Fruit fly (Drosophila melanogaster) whole organism, embryonic: ENCODE measurements around the gene Girdin.

ENCODE experiments used
- Bdp1 ChIP-seq: fragments of 200-800 bp; sonication (Bioruptor generic); optimal IDR thresholded peaks from 3 replicates; lab custom pipeline; 2016; ENCODE audit warnings: missing biosample characterization, missing genetic modification characterization
- CG11504 ChIP-seq: fragments of 200-800 bp; sonication (Bioruptor generic); optimal IDR thresholded peaks from 3 replicates; lab custom pipeline; 2019; ENCODE audit warnings: missing biosample characterization, mild to moderate bottlenecking, missing genetic modification characterization, moderate library complexity
- CG11695 ChIP-seq: fragments of 200-800 bp; sonication (Bioruptor generic); IDR thresholded peaks from 3 replicates; pipeline ENCODE4 v1.3.6; 2022; ENCODE audit warnings: missing biosample characterization, missing genetic modification characterization
- CG11723 ChIP-seq: fragments of 200-800 bp; sonication (Bioruptor generic); optimal IDR thresholded peaks from 2 replicates; lab custom pipeline; 2017; ENCODE audit warnings: missing biosample characterization, mild to moderate bottlenecking, missing genetic modification characterization
- CG13624 ChIP-seq: fragments of 200-800 bp; sonication (Bioruptor generic); optimal IDR thresholded peaks from 2 replicates; lab custom pipeline; 2016; ENCODE audit warnings: missing biosample characterization, missing genetic modification characterization
- CG14710 ChIP-seq: fragments of 200-800 bp; sonication (Bioruptor generic); optimal IDR thresholded peaks from 3 replicates; lab custom pipeline; 2019; ENCODE audit warnings: missing biosample characterization, mild to moderate bottlenecking, missing genetic modification characterization, moderate library complexity
- CG17361 ChIP-seq: fragments of 200-800 bp; sonication (Bioruptor generic); IDR thresholded peaks from 3 replicates; pipeline ENCODE4 v1.3.6; 2022; ENCODE audit warnings: missing biosample characterization, missing genetic modification characterization
- CG17802 ChIP-seq: fragments of 200-800 bp; sonication (Bioruptor generic); optimal IDR thresholded peaks from 2 replicates; lab custom pipeline; 2018; ENCODE audit warnings: missing biosample characterization, mild to moderate bottlenecking, missing genetic modification characterization, moderate library complexity
- CG17829 ChIP-seq: fragments of 200-800 bp; optimal IDR thresholded peaks from 2 replicates; lab custom pipeline; 2019; ENCODE audit warnings: missing biosample characterization, mild to moderate bottlenecking, missing genetic modification characterization, moderate library complexity
- CG18011 ChIP-seq: fragments of 200-800 bp; sonication (Bioruptor generic); optimal IDR thresholded peaks from 2 replicates; lab custom pipeline; 2017; ENCODE audit warnings: missing biosample characterization, missing genetic modification characterization, mild to moderate bottlenecking, moderate library complexity, missing genotype
- CG4360 ChIP-seq: fragments of 200-800 bp; sonication (Bioruptor generic); IDR thresholded peaks from 2 replicates; pipeline ENCODE4 v1.3.6; 2022; ENCODE audit warnings: missing biosample characterization, missing genetic modification characterization
- CG6272 ChIP-seq: fragments of 200-800 bp; sonication (Bioruptor generic); IDR thresholded peaks from 2 replicates; pipeline ENCODE4 v1.3.6; 2022; ENCODE audit warnings: missing biosample characterization, missing genetic modification characterization
- CG7357 ChIP-seq: fragments of 200-800 bp; sonication (Bioruptor generic); IDR thresholded peaks from 3 replicates; pipeline ENCODE4 v1.3.6; 2022; ENCODE audit warnings: missing biosample characterization, missing genetic modification characterization
- CG7372 ChIP-seq: fragments of 200-800 bp; sonication (Bioruptor generic); IDR thresholded peaks from 2 replicates; pipeline ENCODE4 v1.3.6; 2022; ENCODE audit warnings: missing biosample characterization, missing genetic modification characterization
- CG7963 ChIP-seq: fragments of 200-800 bp; sonication (Bioruptor generic); IDR thresholded peaks from 3 replicates; pipeline ENCODE4 v1.3.6; 2022; ENCODE audit warnings: missing biosample characterization, missing genetic modification characterization; ENCODE audit not compliant: partially characterized antibody
- CG8944 ChIP-seq: fragments of 200-800 bp; sonication (Bioruptor generic); optimal IDR thresholded peaks from 3 replicates; lab custom pipeline; 2016; ENCODE audit warnings: missing biosample characterization, missing genetic modification characterization
- Deaf1 ChIP-seq: fragments of 200-800 bp; optimal IDR thresholded peaks from 3 replicates; lab custom pipeline; 2019; ENCODE audit warnings: missing biosample characterization, mild to moderate bottlenecking, missing genetic modification characterization, moderate library complexity
- H15 ChIP-seq: fragments of 200-800 bp; sonication (Bioruptor generic); IDR thresholded peaks from 3 replicates; pipeline ENCODE4 v1.3.6; 2022; ENCODE audit warnings: missing biosample characterization, missing genetic modification characterization
- HHEX ChIP-seq: fragments of 200-800 bp; sonication (Bioruptor generic); optimal IDR thresholded peaks from 3 replicates; lab custom pipeline; 2017; ENCODE audit warnings: missing biosample characterization, mild to moderate bottlenecking, missing genetic modification characterization, missing genetic modification reagents
- HLH4C ChIP-seq: fragments of 200-800 bp; sonication (Bioruptor generic); IDR thresholded peaks from 3 replicates; pipeline ENCODE4 v1.3.6; 2022; ENCODE audit warnings: missing biosample characterization, missing genetic modification characterization; ENCODE audit not compliant: partially characterized antibody
- Med ChIP-seq: fragments of 200-800 bp; sonication (Bioruptor generic); peaks from one replicate; lab custom pipeline; 2016; ENCODE audit warnings: missing biosample characterization, missing genetic modification characterization, mild to moderate bottlenecking, inconsistent platforms, moderate library complexity
- Nf-YB ChIP-seq: fragments of 200-800 bp; sonication (Bioruptor generic); optimal IDR thresholded peaks from 3 replicates; lab custom pipeline; 2019; ENCODE audit warnings: missing biosample characterization, mild to moderate bottlenecking, missing genetic modification characterization, moderate library complexity
- PHDP ChIP-seq: fragments of 200-800 bp; sonication (Bioruptor generic); optimal IDR thresholded peaks from 3 replicates; lab custom pipeline; 2018; ENCODE audit warnings: missing biosample characterization, mild to moderate bottlenecking, missing genetic modification characterization, moderate library complexity
- Pdp1 ChIP-seq, 2 experiments: fragments of 200-800 bp; sonication (Bioruptor generic); optimal IDR thresholded peaks; 3 replicates each; lab custom pipeline; 2016; ENCODE audit warnings: missing biosample characterization in 2 of 2, missing genetic modification characterization in 2 of 2, mild to moderate bottlenecking in 1 of 2, moderate library complexity in 1 of 2
- Scr ChIP-seq: fragments of 200-800 bp; sonication (Bioruptor generic); IDR thresholded peaks from 2 replicates; pipeline ENCODE4 v1.3.6; 2022; ENCODE audit warnings: missing biosample characterization, missing genetic modification characterization; ENCODE audit not compliant: partially characterized antibody
- Spps ChIP-seq: fragments of 200-800 bp; sonication (Bioruptor generic); optimal IDR thresholded peaks from 2 replicates; lab custom pipeline; 2018; ENCODE audit warnings: missing biosample characterization, mild to moderate bottlenecking, missing genetic modification characterization
- YL-1 ChIP-seq: fragments of 200-800 bp; sonication (Bioruptor generic); optimal IDR thresholded peaks from 3 replicates; lab custom pipeline; 2017; ENCODE audit warnings: missing biosample characterization, mild to moderate bottlenecking, missing genetic modification characterization
- cas ChIP-seq: fragments of 200-800 bp; sonication (Bioruptor generic); IDR thresholded peaks from 2 replicates; pipeline ENCODE4 v1.3.6; 2022; ENCODE audit warnings: missing biosample characterization, missing genetic modification characterization
- crol ChIP-seq: fragments of 200-800 bp; sonication (Bioruptor generic); IDR thresholded peaks from 2 replicates; pipeline ENCODE4 v1.3.6; 2022; ENCODE audit warnings: missing biosample characterization, missing genetic modification characterization
- cwo ChIP-seq: fragments of 200-800 bp; sonication (Bioruptor generic); optimal IDR thresholded peaks from 3 replicates; lab custom pipeline; 2017; ENCODE audit warnings: missing biosample characterization, missing genetic modification characterization, mild to moderate bottlenecking, moderate library complexity, missing genetic modification reagents
- disco-r ChIP-seq: fragments of 200-800 bp; sonication (Bioruptor generic); optimal IDR thresholded peaks from 2 replicates; lab custom pipeline; 2016; ENCODE audit warnings: missing biosample characterization, missing genetic modification characterization
- dpn ChIP-seq, 2 experiments: fragments of 200-800 bp; sonication (Bioruptor generic); optimal IDR thresholded peaks; 3 replicates each; lab custom pipeline; 2016; ENCODE audit warnings: missing biosample characterization in 2 of 2, missing genetic modification characterization in 2 of 2
- dysf ChIP-seq: fragments of 200-800 bp; sonication (Bioruptor generic); IDR thresholded peaks from 3 replicates; pipeline ENCODE4 v1.3.6; 2022; ENCODE audit warnings: missing biosample characterization, missing genetic modification characterization
- fd64A ChIP-seq: fragments of 200-800 bp; sonication (Bioruptor generic); optimal IDR thresholded peaks from 3 replicates; lab custom pipeline; 2018; ENCODE audit warnings: missing biosample characterization, mild to moderate bottlenecking, missing genetic modification characterization
- gem ChIP-seq: fragments of 200-800 bp; sonication (Bioruptor generic); optimal IDR thresholded peaks from 2 replicates; lab custom pipeline; 2019; ENCODE audit warnings: missing biosample characterization, mild to moderate bottlenecking, missing genetic modification characterization, moderate library complexity
- nau ChIP-seq: fragments of 200-800 bp; sonication (Bioruptor generic); optimal IDR thresholded peaks from 3 replicates; lab custom pipeline; 2017; ENCODE audit warnings: missing biosample characterization, mild to moderate bottlenecking, missing genetic modification characterization, missing genetic modification reagents
- otp ChIP-seq: fragments of 200-800 bp; sonication (Bioruptor generic); IDR thresholded peaks from 3 replicates; pipeline ENCODE4, ENCODE4 v1.3.6; 2022; ENCODE audit warnings: missing biosample characterization, missing genetic modification characterization
- pfk ChIP-seq: fragments of 200-800 bp; sonication (Bioruptor generic); optimal IDR thresholded peaks from 2 replicates; lab custom pipeline; 2018; ENCODE audit warnings: missing biosample characterization, mild to moderate bottlenecking, missing genetic modification characterization, moderate library complexity
- psq ChIP-seq: fragments of 200-800 bp; sonication (Bioruptor generic); optimal IDR thresholded peaks from 2 replicates; lab custom pipeline; 2017; ENCODE audit warnings: missing biosample characterization, missing genetic modification characterization
- pzg ChIP-seq: fragments of 200-800 bp; sonication (Bioruptor generic); optimal IDR thresholded peaks from 3 replicates; lab custom pipeline; 2018; ENCODE audit warnings: missing biosample characterization, mild to moderate bottlenecking, missing genetic modification characterization, moderate library complexity
- repo ChIP-seq: fragments of 200-800 bp; sonication (Bioruptor generic); optimal IDR thresholded peaks from 2 replicates; lab custom pipeline; 2016; ENCODE audit warnings: missing biosample characterization, missing genetic modification characterization
- rib ChIP-seq: fragments of 200-800 bp; sonication (Bioruptor generic); IDR thresholded peaks from 2 replicates; pipeline ENCODE4 v1.3.6; 2022; ENCODE audit warnings: missing biosample characterization, missing genetic modification characterization
- sim ChIP-seq: fragments of 200-800 bp; sonication (Bioruptor generic); IDR thresholded peaks from 2 replicates; pipeline ENCODE4 v1.3.6; 2022; ENCODE audit warnings: missing biosample characterization, missing genetic modification characterization
- slbo ChIP-seq: fragments of 200-800 bp; sonication (Bioruptor generic); IDR thresholded peaks from 2 replicates; pipeline ENCODE4 v1.3.6; 2022; ENCODE audit warnings: missing biosample characterization, missing genetic modification characterization
- tio ChIP-seq: fragments of 200-800 bp; sonication (Bioruptor generic); optimal IDR thresholded peaks from 2 replicates; lab custom pipeline; 2017; ENCODE audit warnings: missing biosample characterization, missing genetic modification characterization, inconsistent platforms
- vvl ChIP-seq: fragments of 200-800 bp; sonication (Bioruptor generic); IDR thresholded peaks from 2 replicates; pipeline ENCODE4 v1.3.6; 2022; ENCODE audit warnings: missing biosample characterization, missing genetic modification characterization
- zen ChIP-seq: fragments of 200-800 bp; sonication (Bioruptor generic); optimal IDR thresholded peaks from 3 replicates; lab custom pipeline; 2018; ENCODE audit warnings: missing biosample characterization, mild to moderate bottlenecking, missing genetic modification characterization, moderate library complexity
- zen2 ChIP-seq: fragments of 200-800 bp; sonication (Bioruptor generic); IDR thresholded peaks from 3 replicates; pipeline ENCODE4 v1.3.6; 2022; ENCODE audit warnings: missing biosample characterization, missing genetic modification characterization; ENCODE audit not compliant: partially characterized antibody

Gene Girdin

dm6 chr3L:3222643-3223389, 44.1 kb downstream of the Girdin start, which contains the start of the genes RpL28 and eIF1 (continued):
- TF ChIP-seq Scr (GFP tag; lab: Robert Waterston, UW) (peak; percentile 88), CG7963 (peak; percentile 45; the same call in 1 of the 3 replicates), CG11695 (GFP tag; lab: Robert Waterston, UW) (peak; percentile 63; the same call in 2 of the 3 replicates), otp (peak; percentile 94), dpn (GFP tag; optimal IDR thresholded peaks at IDR 0.05; lab: Kevin White, UChicago) (peak; percentile 83 to 94), CG17361 (GFP tag; lab: Robert Waterston, UW) (peak; percentile 96), Bdp1 (GFP tag; lab: Kevin White, UChicago) (peak; percentile 87), vvl (GFP tag; lab: Robert Waterston, UW) (peak; percentile 91), HLH4C (GFP tag; lab: Robert Waterston, UW) (peak; percentile 62), CG7372 (GFP tag; lab: Robert Waterston, UW) (peak; percentile 71), CG8944 (GFP tag; lab: Kevin White, UChicago) (peak; percentile 81), CG6272 (peak; percentile 76), CG17829 (peak; percentile 85), nau (peak; percentile 89), zen2 (peak; percentile 47; the same call in 2 of the 3 replicates), sim (GFP tag; lab: Robert Waterston, UW) (peak; percentile 85), pzg (GFP tag; lab: Kevin White, UChicago) (peak; percentile 85), Deaf1 (tag; lab: Kevin White, UChicago) (no peak), PHDP (tag; lab: Kevin White, UChicago) (peak; percentile 84), psq (GFP tag; lab: Kevin White, UChicago) (peak; percentile 70), cwo (GFP tag; lab: Kevin White, UChicago) (peak; percentile 69), tio (GFP tag; lab: Kevin White, UChicago) (no peak), repo (GFP tag; lab: Kevin White, UChicago) (peak; percentile 92), CG4360 (peak; percentile 59; the same call in 1 of the 2 replicates), HHEX (GFP tag; lab: Kevin White, UChicago) (peak; percentile 95), Nf-YB (GFP tag; lab: Kevin White, UChicago) (peak; percentile 64), slbo (peak; percentile 91), H15 (GFP tag; lab: Robert Waterston, UW) (peak; percentile 79), gem (no peak), Med (GFP tag; lab: Kevin White, UChicago) (peak; percentile 99), rib (0 out of 2 replicates have a peak, but pooled peaks have one; percentile 28), Spps (tag; lab: Kevin White, UChicago) (peak; percentile 36), CG11504 (tag; lab: Kevin White, UChicago) (no peak), CG18011 (GFP tag; lab: Kevin White, UChicago) (peak; percentile 83), CG17802 (tag; lab: Kevin White, UChicago) (peak; percentile 89), fd64A (GFP tag; lab: Kevin White, UChicago) (peak; percentile 89), YL-1 (GFP tag; lab: Kevin White, UChicago) (peak; percentile 98), disco-r (GFP tag; lab: Kevin White, UChicago) (peak; percentile 91), zen (tag; lab: Kevin White, UChicago) (peak; percentile 88), crol (GFP tag; lab: Robert Waterston, UW) (peak; percentile 36; the same call in 1 of the 2 replicates), pfk (GFP tag; lab: Kevin White, UChicago) (peak; percentile 81), Pdp1 (GFP tag; optimal IDR thresholded peaks at IDR 0.05; lab: Kevin White, UChicago) (peak; percentile 78 to 88), dysf (GFP tag; lab: Robert Waterston, UW) (peak; percentile 84; the same call in 2 of the 3 replicates), CG7357 (GFP tag; lab: Robert Waterston, UW) (peak; percentile 64), CG14710 (tag; lab: Kevin White, UChicago) (peak; percentile 95), CG11723 (GFP tag; lab: Kevin White, UChicago) (peak; percentile 37), CG13624 (GFP tag; lab: Kevin White, UChicago) (peak; percentile 89), cas (peak; percentile 61)
